Worm (Caenorhabditis elegans) whole organism, late embryonic: ENCODE data around the gene srx-85.

ENCODE experiments used
- K09A11.1 ChIP-seq: sonication (generic microtip); optimal IDR thresholded peaks from 2 replicates; lab custom pipeline; 2017; ENCODE audit warnings: antibody characterized with exemption, mild to moderate bottlenecking, missing genetic modification characterization, missing compliant biosample characterization; ENCODE audit not compliant: insufficient read depth
- hlh-30 ChIP-seq: sonication (generic microtip); optimal IDR thresholded peaks from 2 replicates; lab custom pipeline; 2017; ENCODE audit warnings: antibody characterized with exemption, missing genetic modification characterization, missing compliant biosample characterization; ENCODE audit not compliant: insufficient read depth
- nhr-11 ChIP-seq: fragments of 150-350 bp; optimal IDR thresholded peaks from 2 replicates; lab custom pipeline; 2014; ENCODE audit warnings: missing biosample characterization, missing genetic modification characterization

DNA sequence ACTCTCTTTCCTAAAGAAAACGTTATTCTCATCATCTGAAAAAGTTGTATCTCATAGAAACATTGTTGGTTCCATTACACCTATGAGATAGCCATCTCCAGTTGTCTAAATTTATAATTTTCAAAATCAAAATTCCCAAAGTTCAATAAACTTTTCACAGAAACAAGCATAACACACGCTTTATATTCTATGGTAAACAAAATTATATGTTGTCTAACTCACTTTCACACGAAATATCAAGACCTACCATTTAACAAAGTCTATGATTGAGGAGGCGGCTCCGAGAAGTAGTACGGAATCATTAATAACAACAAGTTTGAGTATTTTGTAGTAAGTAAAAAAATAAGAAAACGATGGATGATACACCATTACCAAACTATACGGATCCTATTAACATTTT lies 46.3 kb downstream of the srx-85 start, which contains the start of gene srx-84:
- TF ChIP-seq nhr-11 (tag; lab: Kevin White, UChicago) (no peak), hlh-30 (tag; lab: Kevin White, UChicago) (no peak), K09A11.1 (tag; lab: Kevin White, UChicago) (no peak)
